Fruit fly (Drosophila melanogaster) whole organism, embryonic: ENCODE measurements around the gene CG42591.
A peak's percentile ranks its signal among the peaks of the same experiment; 100 is the strongest.

Source experiments
- Asciz ChIP-seq: fragments of 200-800 bp; sonication (Bioruptor generic); optimal IDR thresholded peaks from 2 replicates; lab custom pipeline; 2017; ENCODE audit warnings: missing biosample characterization, mild to moderate bottlenecking, missing genetic modification characterization, missing genetic modification reagents
- Atf3 ChIP-seq: fragments of 200-800 bp; sonication (Bioruptor generic); optimal IDR thresholded peaks from 3 replicates; lab custom pipeline; 2016; ENCODE audit warnings: missing biosample characterization, missing genetic modification characterization
- Bdp1 ChIP-seq: fragments of 200-800 bp; sonication (Bioruptor generic); optimal IDR thresholded peaks from 3 replicates; lab custom pipeline; 2016; ENCODE audit warnings: missing biosample characterization, missing genetic modification characterization
- CG14050 ChIP-seq: fragments of 200-800 bp; sonication (Bioruptor generic); IDR thresholded peaks from 3 replicates; pipeline ENCODE4 v1.3.6; 2022; ENCODE audit warnings: missing biosample characterization, missing genetic modification characterization
- CG14710 ChIP-seq: fragments of 200-800 bp; sonication (Bioruptor generic); optimal IDR thresholded peaks from 3 replicates; lab custom pipeline; 2019; ENCODE audit warnings: missing biosample characterization, mild to moderate bottlenecking, missing genetic modification characterization, moderate library complexity
- CG15073 ChIP-seq: fragments of 200-800 bp; sonication (Bioruptor generic); optimal IDR thresholded peaks from 2 replicates; lab custom pipeline; 2016; ENCODE audit warnings: missing biosample characterization, missing genetic modification characterization
- CG1792 ChIP-seq: fragments of 200-800 bp; sonication (Bioruptor generic); optimal IDR thresholded peaks from 2 replicates; lab custom pipeline; 2016; ENCODE audit warnings: missing biosample characterization, missing genetic modification characterization
- CG18476 ChIP-seq: fragments of 200-800 bp; sonication (Bioruptor generic); optimal IDR thresholded peaks from 2 replicates; lab custom pipeline; 2016; ENCODE audit warnings: missing biosample characterization, mild to moderate bottlenecking, missing genetic modification characterization
- CG30020 ChIP-seq: fragments of 200-800 bp; optimal IDR thresholded peaks from 2 replicates; lab custom pipeline; 2019; ENCODE audit warnings: missing biosample characterization, mild to moderate bottlenecking, missing genetic modification characterization, moderate library complexity
- CG32772 ChIP-seq: fragments of 200-800 bp; sonication (Bioruptor generic); IDR thresholded peaks from 2 replicates; pipeline ENCODE4 v1.3.6; 2022; ENCODE audit warnings: missing biosample characterization, missing genetic modification characterization
- CG33557 ChIP-seq: fragments of 200-800 bp; sonication (Bioruptor generic); optimal IDR thresholded peaks from 2 replicates; lab custom pipeline; 2019; ENCODE audit warnings: missing biosample characterization, mild to moderate bottlenecking, missing genetic modification characterization, moderate library complexity
- CG4328 ChIP-seq: fragments of 200-800 bp; sonication (Bioruptor generic); optimal IDR thresholded peaks from 3 replicates; lab custom pipeline; 2017; ENCODE audit warnings: missing biosample characterization, missing genetic modification reagents, missing genetic modification characterization
- CG43689 ChIP-seq: fragments of 200-800 bp; sonication (Bioruptor generic); IDR thresholded peaks from 2 replicates; pipeline ENCODE4 v1.3.6; 2022; ENCODE audit warnings: missing biosample characterization, missing genetic modification characterization
- CG6791 ChIP-seq: fragments of 200-800 bp; sonication (Bioruptor generic); IDR thresholded peaks from 3 replicates; pipeline ENCODE4 v1.3.6; 2022; ENCODE audit warnings: missing biosample characterization, missing genetic modification characterization; ENCODE audit not compliant: partially characterized antibody
- Dad ChIP-seq: fragments of 200-800 bp; sonication (Bioruptor generic); optimal IDR thresholded peaks from 3 replicates; lab custom pipeline; 2016; ENCODE audit warnings: missing biosample characterization, missing genetic modification characterization
- Fer1 ChIP-seq: fragments of 200-800 bp; sonication (Bioruptor generic); optimal IDR thresholded peaks from 2 replicates; lab custom pipeline; 2017; ENCODE audit warnings: missing biosample characterization, mild to moderate bottlenecking, missing genetic modification characterization
- HmgZ ChIP-seq: fragments of 200-800 bp; sonication (Bioruptor generic); optimal IDR thresholded peaks from 2 replicates; lab custom pipeline; 2018; ENCODE audit warnings: missing biosample characterization, mild to moderate bottlenecking, missing genetic modification characterization
- Hsf ChIP-seq: fragments of 200-800 bp; sonication (Bioruptor generic); optimal IDR thresholded peaks from 3 replicates; lab custom pipeline; 2016; ENCODE audit warnings: missing biosample characterization, missing genetic modification characterization
- Max ChIP-seq: fragments of 200-800 bp; sonication (Bioruptor generic); optimal IDR thresholded peaks from 2 replicates; lab custom pipeline; 2016; ENCODE audit warnings: missing biosample characterization, mild to moderate bottlenecking, missing genetic modification characterization
- Pdp1 ChIP-seq, 2 experiments: fragments of 200-800 bp; sonication (Bioruptor generic); optimal IDR thresholded peaks; 3 replicates each; lab custom pipeline; 2016; ENCODE audit warnings: missing biosample characterization in 2 of 2, missing genetic modification characterization in 2 of 2, mild to moderate bottlenecking in 1 of 2, moderate library complexity in 1 of 2
- Sin3A ChIP-seq: fragments of >200 bp; optimal IDR thresholded peaks from 2 replicates; lab custom pipeline; 2018
- Six4 ChIP-seq: fragments of 200-800 bp; sonication (Bioruptor generic); optimal IDR thresholded peaks from 2 replicates; lab custom pipeline; 2016; ENCODE audit warnings: missing biosample characterization, missing genetic modification characterization
- Taf1 ChIP-seq: fragments of 200-800 bp; sonication (Bioruptor generic); IDR thresholded peaks from 2 replicates; pipeline ENCODE4 v1.3.6; 2022; ENCODE audit warnings: missing biosample characterization, missing genetic modification characterization
- Xrp1 ChIP-seq: fragments of 200-800 bp; sonication (Bioruptor generic); IDR thresholded peaks from 2 replicates; pipeline ENCODE4 v1.3.6; 2022; ENCODE audit warnings: missing biosample characterization, missing genetic modification characterization
- ase ChIP-seq: fragments of 200-800 bp; sonication (Bioruptor generic); IDR thresholded peaks from 3 replicates; pipeline ENCODE4 v1.3.6; 2022; ENCODE audit warnings: missing biosample characterization, missing genetic modification characterization
- bowl ChIP-seq: fragments of 200-800 bp; sonication (Bioruptor generic); IDR thresholded peaks from 2 replicates; pipeline ENCODE4 v1.3.6; 2022; ENCODE audit warnings: missing biosample characterization, missing genetic modification characterization
- br ChIP-seq: fragments of >200 bp; optimal IDR thresholded peaks from 2 replicates; lab custom pipeline; 2017
- cad ChIP-seq: fragments of >200 bp; optimal IDR thresholded peaks from 2 replicates; lab custom pipeline; 2017; ENCODE audit warnings: missing biosample characterization, missing genetic modification characterization
- cg ChIP-seq: fragments of 200-800 bp; sonication (Bioruptor generic); optimal IDR thresholded peaks from 3 replicates; lab custom pipeline; 2019; ENCODE audit warnings: missing biosample characterization, mild to moderate bottlenecking, missing genetic modification characterization, moderate library complexity
- chif ChIP-seq, 2 experiments: fragments of 200-800 bp; sonication (Bioruptor generic); optimal IDR thresholded peaks; 3 replicates each; lab custom pipeline; 2016; ENCODE audit warnings: missing biosample characterization in 2 of 2, missing genetic modification characterization in 2 of 2
- en ChIP-seq: fragments of 200-800 bp; sonication (Bioruptor generic); optimal IDR thresholded peaks from 2 replicates; lab custom pipeline; 2016; ENCODE audit warnings: missing biosample characterization, missing genetic modification characterization
- fd3F ChIP-seq: fragments of 200-800 bp; sonication (Bioruptor generic); optimal IDR thresholded peaks from 2 replicates; lab custom pipeline; 2018; ENCODE audit warnings: missing biosample characterization, mild to moderate bottlenecking, missing genetic modification characterization, moderate library complexity
- hb ChIP-seq: fragments of 200-800 bp; sonication (Bioruptor generic); IDR thresholded peaks from 3 replicates; pipeline ENCODE4 v1.3.6; 2022; ENCODE audit warnings: missing biosample characterization, missing genetic modification characterization; ENCODE audit not compliant: partially characterized antibody
- mam ChIP-seq: fragments of 200-800 bp; sonication (Bioruptor generic); optimal IDR thresholded peaks from 3 replicates; lab custom pipeline; 2016; ENCODE audit warnings: missing biosample characterization, missing genetic modification characterization
- nau ChIP-seq: fragments of 200-800 bp; sonication (Bioruptor generic); optimal IDR thresholded peaks from 3 replicates; lab custom pipeline; 2017; ENCODE audit warnings: missing biosample characterization, mild to moderate bottlenecking, missing genetic modification characterization, missing genetic modification reagents
- phol ChIP-seq: fragments of 200-800 bp; sonication (Bioruptor generic); optimal IDR thresholded peaks from 3 replicates; lab custom pipeline; 2018; ENCODE audit warnings: missing biosample characterization, mild to moderate bottlenecking, missing genetic modification characterization, moderate library complexity
- run ChIP-seq: fragments of 200-800 bp; sonication (Bioruptor generic); optimal IDR thresholded peaks from 3 replicates; lab custom pipeline; 2018; ENCODE audit warnings: missing biosample characterization, mild to moderate bottlenecking, missing genetic modification characterization
- sd ChIP-seq: fragments of 200-800 bp; sonication (Bioruptor generic); optimal IDR thresholded peaks from 3 replicates; lab custom pipeline; 2018; ENCODE audit warnings: missing biosample characterization, mild to moderate bottlenecking, missing genetic modification characterization, moderate library complexity
- sr ChIP-seq: fragments of 200-800 bp; sonication (Bioruptor generic); IDR thresholded peaks from 3 replicates; pipeline ENCODE4 v1.3.6; 2022; ENCODE audit warnings: missing biosample characterization, missing genetic modification characterization
- tx ChIP-seq: fragments of 200-800 bp; sonication (Bioruptor generic); optimal IDR thresholded peaks from 2 replicates; lab custom pipeline; 2016; ENCODE audit warnings: missing biosample characterization, missing genetic modification characterization
- wdn ChIP-seq: fragments of 200-800 bp; sonication (Bioruptor generic); IDR thresholded peaks from 2 replicates; pipeline ENCODE4 v1.3.6; 2022; ENCODE audit warnings: missing biosample characterization, missing genetic modification characterization

The CG42591 gene

dm6 chr3L:8096106-8096558 lies 26.4 kb upstream of the CG42591 start (continued):
- TF ChIP-seq Six4 (GFP tag; lab: Kevin White, UChicago): peak; percentile 85
- no peak for TF ChIP-seq cg (GFP tag; lab: Kevin White, UChicago)
- peak; percentile 84 for TF ChIP-seq Dad (GFP tag; lab: Kevin White, UChicago)
- TF ChIP-seq en (GFP tag; lab: Kevin White, UChicago): peak; percentile 55
- no peak for TF ChIP-seq CG6791 (GFP tag; lab: Robert Waterston, UW)
- TF ChIP-seq Max (GFP tag; lab: Kevin White, UChicago): peak; percentile 94
- TF ChIP-seq Taf1 (GFP tag; lab: Robert Waterston, UW): peak; percentile 88
- peak; percentile 49 to 70 for TF ChIP-seq chif (GFP tag; optimal IDR thresholded peaks at IDR 0.05; lab: Kevin White, UChicago)
- TF ChIP-seq Atf3 (GFP tag; lab: Kevin White, UChicago): no peak
- peak; percentile 89 for TF ChIP-seq mam (GFP tag; lab: Kevin White, UChicago)
- peak; percentile 90 for TF ChIP-seq CG32772 (GFP tag; lab: Robert Waterston, UW)
- peak; percentile 74 for TF ChIP-seq CG1792 (GFP tag; lab: Kevin White, UChicago)
- TF ChIP-seq ase (GFP tag; lab: Robert Waterston, UW): peak; percentile 88
- no peak for TF ChIP-seq CG33557 (GFP tag; lab: Kevin White, UChicago)
- peak; percentile 59; the same call in 1 of the 3 replicates for TF ChIP-seq sr (GFP tag; lab: Robert Waterston, UW)
- TF ChIP-seq run (tag; lab: Kevin White, UChicago): peak; percentile 92
- TF ChIP-seq Fer1 (GFP tag; lab: Kevin White, UChicago): peak; percentile 99
- TF ChIP-seq Xrp1 (GFP tag; lab: Robert Waterston, UW): peak; percentile 87
- peak; percentile 41 for TF ChIP-seq CG15073 (GFP tag; lab: Kevin White, UChicago)
- peak; percentile 84 for TF ChIP-seq Asciz (GFP tag; lab: Kevin White, UChicago)
- TF ChIP-seq hb (GFP tag; lab: Robert Waterston, UW): no peak
- TF ChIP-seq CG18476: peak; percentile 88
- TF ChIP-seq Sin3A (lab: Kevin White, UChicago): no peak
- no peak for TF ChIP-seq CG30020
- TF ChIP-seq bowl: peak; percentile 82
- peak; percentile 95 for TF ChIP-seq CG4328 (GFP tag; lab: Kevin White, UChicago)
- peak; percentile 97 for TF ChIP-seq HmgZ (tag; lab: Kevin White, UChicago)
- peak; percentile 87 for TF ChIP-seq CG43689 (GFP tag; lab: Robert Waterston, UW)
- TF ChIP-seq sd (tag; lab: Kevin White, UChicago): peak; percentile 94
- TF ChIP-seq Hsf (GFP tag; lab: Kevin White, UChicago): peak; percentile 79
- TF ChIP-seq phol (tag; lab: Kevin White, UChicago): peak; percentile 85
- peak; percentile 60 for TF ChIP-seq Bdp1 (GFP tag; lab: Kevin White, UChicago)
- TF ChIP-seq Pdp1 (GFP tag; optimal IDR thresholded peaks at IDR 0.05; lab: Kevin White, UChicago): peak; percentile 78 to 88
- no peak for TF ChIP-seq br (lab: Kevin White, UChicago)
- TF ChIP-seq nau (GFP tag; lab: Kevin White, UChicago): peak; percentile 89
- peak; percentile 89 for TF ChIP-seq CG14050 (GFP tag; lab: Robert Waterston, UW)
- peak; percentile 94 for TF ChIP-seq wdn (GFP tag; lab: Robert Waterston, UW)
- TF ChIP-seq tx (GFP tag; lab: Kevin White, UChicago): peak; percentile 72
- peak; percentile 45 for TF ChIP-seq CG14710 (tag; lab: Kevin White, UChicago)
- TF ChIP-seq cad (GFP tag; lab: Kevin White, UChicago): no peak
- peak; percentile 97 for TF ChIP-seq fd3F (GFP tag; lab: Kevin White, UChicago)
